Worm (Caenorhabditis elegans) whole organism, L3 larva: ENCODE data around the gene C28D4.10.

Experiments used
- ama-1 ChIP-seq: fragments of 150-350 bp; optimal IDR thresholded peaks from 2 replicates; lab custom pipeline; 2018
- fkh-10 ChIP-seq: sonication (generic microtip); optimal IDR thresholded peaks from 2 replicates; lab custom pipeline; 2017; ENCODE audit warnings: missing biosample characterization, missing genetic modification reagents, missing genetic modification characterization
- nhr-237 ChIP-seq: fragments of 150-350 bp; optimal IDR thresholded peaks from 2 replicates; lab custom pipeline; 2014; ENCODE audit warnings: missing biosample characterization, missing genetic modification characterization

ce11 chrIV:9773441-9773840, 35.1 kb downstream of the C28D4.10 start:
- TF ChIP-seq fkh-10 (GFP tag; lab: Kevin White, UChicago), result no peak
- no peak for TF ChIP-seq ama-1
- no peak for TF ChIP-seq nhr-237
